Worm (Caenorhabditis elegans) whole organism, early embryonic: ENCODE measurements around the gene C09B9.7.

Experiments
- B0310.2 ChIP-seq: sonication (generic microtip); optimal IDR thresholded peaks from 2 replicates; lab custom pipeline; 2016; ENCODE audit warnings: mild to moderate bottlenecking, missing genetic modification characterization, missing compliant biosample characterization
- F13C5.2 ChIP-seq: sonication (generic microtip); optimal IDR thresholded peaks from 2 replicates; lab custom pipeline; 2017; ENCODE audit warnings: mild to moderate bottlenecking, missing genetic modification characterization, inconsistent platforms, missing compliant biosample characterization
- aly-1 ChIP-seq: sonication (generic microtip); optimal IDR thresholded peaks from 2 replicates; lab custom pipeline; 2016; ENCODE audit warnings: missing genetic modification characterization, missing compliant biosample characterization
- ama-1 ChIP-seq: fragments of 150-350 bp; optimal IDR thresholded peaks from 2 replicates; lab custom pipeline; 2014
- ceh-13 ChIP-seq: fragments of 200-800 bp; sonication (Bioruptor generic); optimal IDR thresholded peaks from 2 replicates; lab custom pipeline; 2018; ENCODE audit warnings: mild to moderate bottlenecking, missing genetic modification characterization, missing compliant biosample characterization
- ceh-36 ChIP-seq: sonication (generic microtip); optimal IDR thresholded peaks from 2 replicates; lab custom pipeline; 2016; ENCODE audit warnings: missing genetic modification characterization, inconsistent platforms, missing compliant biosample characterization
- ets-7 ChIP-seq: sonication (generic microtip); optimal IDR thresholded peaks from 2 replicates; lab custom pipeline; 2016; ENCODE audit warnings: missing genotype, missing genetic modification characterization, missing compliant biosample characterization
- flt-1 ChIP-seq: fragments of 200-800 bp; sonication (Bioruptor generic); IDR thresholded peaks from 2 replicates; pipeline ENCODE4 v1.3.6; 2022; ENCODE audit warnings: missing genetic modification characterization, missing compliant biosample characterization
- hmbx-1 ChIP-seq: sonication (generic microtip); optimal IDR thresholded peaks from 2 replicates; lab custom pipeline; 2016; ENCODE audit warnings: mild to moderate bottlenecking, missing genetic modification characterization, missing compliant biosample characterization
- hmg-4 ChIP-seq: fragments of 200-800 bp; sonication (Bioruptor generic); optimal IDR thresholded peaks from 2 replicates; lab custom pipeline; 2018; ENCODE audit warnings: mild to moderate bottlenecking, missing genetic modification characterization, missing compliant biosample characterization
- hnd-1 ChIP-seq: sonication (generic microtip); optimal IDR thresholded peaks from 2 replicates; lab custom pipeline; 2016; ENCODE audit warnings: missing genetic modification characterization, missing compliant biosample characterization
- pes-1 ChIP-seq: fragments of 200-800 bp; sonication (Bioruptor generic); IDR thresholded peaks from 2 replicates; pipeline ENCODE4 v1.3.6; 2022; ENCODE audit warnings: missing genetic modification reagents, missing genetic modification characterization, missing compliant biosample characterization
- scrt-1 ChIP-seq: fragments of 200-800 bp; sonication (Bioruptor generic); IDR thresholded peaks from 2 replicates; pipeline ENCODE4 v1.3.6; 2022; ENCODE audit warnings: missing genetic modification characterization, missing compliant biosample characterization
- sea-1 ChIP-seq: fragments of 200-800 bp; sonication (Bioruptor generic); conservative IDR thresholded peaks from 2 replicates; pipeline ENCODE4 v1.3.6; 2022; ENCODE audit warnings: missing genetic modification characterization, missing compliant biosample characterization
- tbx-11 ChIP-seq: fragments of 200-800 bp; sonication (Bioruptor generic); IDR thresholded peaks from 2 replicates; pipeline ENCODE4 v1.3.6; 2022; ENCODE audit warnings: missing genetic modification characterization, missing compliant biosample characterization
- tbx-37 ChIP-seq: fragments of 200-800 bp; sonication (Bioruptor generic); conservative IDR thresholded peaks from 2 replicates; pipeline ENCODE4 v1.3.6; 2022; ENCODE audit warnings: missing genetic modification reagents, missing genetic modification characterization, missing compliant biosample characterization
- tra-4 ChIP-seq: sonication (generic microtip); optimal IDR thresholded peaks from 2 replicates; lab custom pipeline; 2017; ENCODE audit warnings: missing genetic modification characterization, missing compliant biosample characterization

Gene C09B9.7

DNA sequence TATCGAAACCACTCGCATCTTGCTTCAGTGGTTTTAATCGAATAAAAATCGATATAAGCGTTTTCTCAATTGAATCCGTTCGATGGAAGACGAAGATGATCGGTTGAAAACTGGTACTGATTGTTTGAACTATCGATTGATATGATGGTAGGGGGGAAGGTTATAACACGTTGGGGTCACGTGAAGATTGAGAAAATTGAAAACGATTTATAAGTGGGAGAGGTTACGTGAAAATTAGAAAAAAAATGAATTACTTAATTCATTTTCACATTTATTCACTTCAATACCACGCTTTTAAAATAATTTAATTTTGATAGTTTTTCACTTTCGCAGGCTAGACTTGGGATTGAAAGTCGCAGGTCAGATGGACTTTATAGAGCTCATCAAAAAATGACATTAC, at the start of gene C09B9.7:
TSS of gene C09B9.7 (minus strand) at position 101 of the 400 bp plus-strand sequence.
- TF ChIP-seq ceh-13 (GFP tag; lab: Kevin White, UChicago) = no peak
- no peak for TF ChIP-seq tra-4 (tag; lab: Kevin White, UChicago)
- TF ChIP-seq aly-1 (tag; lab: Kevin White, UChicago) = no peak
- TF ChIP-seq pes-1 (GFP tag; lab: Robert Waterston, UW) = no peak
- no peak for TF ChIP-seq hnd-1 (tag; lab: Kevin White, UChicago)
- no peak for TF ChIP-seq flt-1
- TF ChIP-seq F13C5.2 (tag; lab: Kevin White, UChicago) = no peak
- no peak for TF ChIP-seq scrt-1 (GFP tag; lab: Robert Waterston, UW)
- TF ChIP-seq B0310.2 (tag; lab: Kevin White, UChicago) = no peak

DNA sequence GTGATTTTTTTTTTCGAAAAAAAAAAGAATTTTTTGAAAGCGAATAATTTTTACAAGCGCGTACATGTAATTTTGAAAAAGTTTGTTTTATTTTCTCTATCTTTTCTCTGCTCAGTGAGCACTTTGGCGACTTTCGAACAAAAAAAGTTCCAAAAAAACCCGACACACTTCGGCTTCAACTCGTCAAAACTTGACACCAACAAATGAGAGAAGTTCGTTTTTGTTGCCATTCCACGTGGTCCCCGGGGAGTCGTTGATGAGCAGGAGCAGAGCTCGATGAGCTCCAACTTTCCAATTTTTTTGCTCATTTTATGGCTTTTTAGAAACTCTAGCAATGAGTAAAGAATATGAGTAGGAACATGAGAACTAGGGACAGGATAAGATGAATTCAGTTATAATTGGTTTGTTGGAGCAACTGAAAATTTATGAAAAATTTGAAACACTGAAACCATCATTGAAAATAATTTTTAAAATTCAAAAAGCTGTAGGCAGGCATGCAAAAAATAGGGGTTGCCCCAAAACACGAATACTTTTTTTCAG, 49.6 kb upstream of the C09B9.7 start:
- TF ChIP-seq hmg-4 = no peak

DNA sequence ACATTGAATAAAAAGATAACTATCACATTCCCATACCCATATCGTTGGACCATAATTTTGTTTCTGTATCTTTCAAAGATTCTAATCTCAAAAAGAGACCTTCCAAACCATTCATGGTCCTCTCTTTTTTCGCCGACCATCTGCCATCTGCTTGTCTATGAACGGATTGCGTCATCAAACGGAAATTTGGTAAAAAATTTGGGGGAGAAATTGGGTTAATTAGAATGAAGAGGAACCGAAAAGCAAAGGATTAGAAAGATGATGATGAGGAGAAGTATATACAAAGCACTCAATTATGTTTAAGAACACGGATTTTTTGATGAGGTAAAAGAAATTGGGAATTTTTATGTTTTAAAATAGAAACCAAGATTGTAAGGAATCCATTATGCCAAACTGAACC, 49.1 kb upstream of the C09B9.7 start:
- TF ChIP-seq ceh-36 (tag; lab: Kevin White, UChicago) (no peak), ama-1 (lab: Kevin White, UChicago) (no peak), hmg-4 (no peak), tbx-37 (GFP tag; lab: Robert Waterston, UW) (no peak)

DNA sequence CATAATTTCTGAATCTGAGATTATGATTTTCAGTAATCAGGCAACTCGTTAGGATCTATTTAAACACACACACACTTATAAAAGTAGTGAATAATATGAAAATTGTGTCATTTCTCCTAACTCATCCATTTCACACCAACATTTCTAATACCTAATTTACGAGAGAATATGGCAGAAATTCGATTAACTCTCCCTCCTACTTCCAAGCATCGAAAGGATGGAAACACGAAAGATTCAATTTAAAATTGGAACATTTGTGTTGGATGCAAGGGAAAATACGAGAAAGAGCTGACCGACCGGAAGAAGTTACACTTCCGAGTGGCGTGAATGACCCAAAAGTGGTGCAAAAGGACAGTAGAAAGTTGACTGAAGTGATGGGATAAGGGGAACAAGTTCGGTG, 48.1 kb upstream of the C09B9.7 start:
- no peak for TF ChIP-seq ama-1 (lab: Kevin White, UChicago)
- no peak for TF ChIP-seq tra-4 (tag; lab: Kevin White, UChicago)
- TF ChIP-seq ets-7 = no peak
- no peak for TF ChIP-seq tbx-11 (GFP tag; lab: Robert Waterston, UW)
- TF ChIP-seq pes-1 (GFP tag; lab: Robert Waterston, UW) = no peak
- TF ChIP-seq B0310.2 (tag; lab: Kevin White, UChicago) = no peak
- no peak for TF ChIP-seq F13C5.2 (tag; lab: Kevin White, UChicago)
- no peak for TF ChIP-seq aly-1 (tag; lab: Kevin White, UChicago)
- no peak for TF ChIP-seq ceh-36 (tag; lab: Kevin White, UChicago)
- TF ChIP-seq hmbx-1 (tag; lab: Kevin White, UChicago) = no peak
- no peak for TF ChIP-seq sea-1
- no peak for TF ChIP-seq flt-1
- no peak for TF ChIP-seq tbx-37 (GFP tag; lab: Robert Waterston, UW)
- TF ChIP-seq hmg-4 = no peak
- TF ChIP-seq scrt-1 (GFP tag; lab: Robert Waterston, UW) = no peak
- TF ChIP-seq ceh-13 (GFP tag; lab: Kevin White, UChicago) = no peak
- TF ChIP-seq hnd-1 (tag; lab: Kevin White, UChicago) = no peak

DNA sequence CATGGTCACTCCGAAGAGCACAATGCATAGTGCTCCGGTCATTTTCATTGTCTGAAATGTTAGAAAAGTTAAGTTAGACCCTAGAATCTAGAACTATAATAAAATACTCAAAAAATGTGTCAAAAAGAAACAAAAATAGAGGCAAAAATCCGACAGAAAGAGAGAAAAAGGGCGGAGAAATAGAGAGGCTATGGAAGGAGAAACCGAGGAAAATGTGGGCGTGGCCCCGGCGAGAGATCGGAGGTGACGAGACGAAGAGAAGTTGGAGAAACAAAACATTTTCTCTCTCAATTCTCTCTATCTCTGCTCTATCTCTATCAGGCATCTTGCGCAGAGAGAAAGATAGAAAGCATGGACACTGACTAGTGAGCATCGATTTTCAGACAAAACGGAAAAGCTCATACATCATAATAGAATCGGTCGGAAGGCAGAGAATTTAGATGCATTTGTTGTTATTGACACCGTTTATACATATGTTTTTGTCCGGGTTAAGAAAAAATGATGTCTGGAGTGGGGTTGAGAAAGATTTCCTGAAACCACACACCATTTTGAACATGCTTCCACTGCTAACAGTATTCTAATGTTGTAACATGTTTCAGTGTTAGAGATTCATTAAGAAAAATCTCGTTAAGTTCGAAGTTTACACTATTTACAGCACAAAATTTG, 42.5 kb upstream of the C09B9.7 start, which contains the start of gene C02B10.3:
TSS of gene C02B10.3 (minus strand) at position 51 of the 666 bp plus-strand sequence.
- TF ChIP-seq ceh-13 (GFP tag; lab: Kevin White, UChicago) (no peak), scrt-1 (GFP tag; lab: Robert Waterston, UW) (no peak), B0310.2 (tag; lab: Kevin White, UChicago) (no peak), tbx-11 (GFP tag; lab: Robert Waterston, UW) (no peak), aly-1 (tag; lab: Kevin White, UChicago) (no peak), ama-1 (lab: Kevin White, UChicago) (no peak), sea-1 (no peak), ceh-36 (tag; lab: Kevin White, UChicago) (no peak), hmg-4 (no peak), hnd-1 (tag; lab: Kevin White, UChicago) (no peak), F13C5.2 (tag; lab: Kevin White, UChicago) (no peak), tbx-37 (GFP tag; lab: Robert Waterston, UW) (no peak), ets-7 (no peak), hmbx-1 (tag; lab: Kevin White, UChicago) (no peak), tra-4 (tag; lab: Kevin White, UChicago) (no peak)

DNA sequence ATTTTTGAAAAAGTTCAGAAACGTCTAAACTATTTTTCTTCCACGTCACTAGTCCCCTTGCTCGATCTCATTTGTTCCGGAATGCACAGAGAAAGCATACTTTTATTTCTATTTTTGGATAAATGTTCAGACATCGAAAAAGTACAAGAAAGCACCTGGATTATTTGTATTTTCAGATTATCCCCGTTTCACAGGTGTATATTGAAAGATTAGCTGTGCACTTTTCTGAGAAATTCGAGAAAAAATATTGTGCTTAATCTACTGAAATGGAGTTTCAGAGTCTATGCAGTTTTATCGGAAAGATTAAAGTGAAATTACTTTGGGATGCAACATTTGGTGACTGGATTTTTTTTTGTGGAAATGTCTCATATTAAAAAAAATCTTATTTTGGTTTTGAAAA, 41.1 kb upstream of the C09B9.7 start:
- TF ChIP-seq ama-1 (lab: Kevin White, UChicago) (no peak), scrt-1 (GFP tag; lab: Robert Waterston, UW) (no peak), flt-1 (no peak), tbx-11 (GFP tag; lab: Robert Waterston, UW) (no peak), hmg-4 (no peak), tbx-37 (GFP tag; lab: Robert Waterston, UW) (no peak), F13C5.2 (tag; lab: Kevin White, UChicago) (no peak), pes-1 (GFP tag; lab: Robert Waterston, UW) (no peak), tra-4 (tag; lab: Kevin White, UChicago) (no peak), B0310.2 (tag; lab: Kevin White, UChicago) (no peak), ets-7 (no peak), aly-1 (tag; lab: Kevin White, UChicago) (no peak)

DNA sequence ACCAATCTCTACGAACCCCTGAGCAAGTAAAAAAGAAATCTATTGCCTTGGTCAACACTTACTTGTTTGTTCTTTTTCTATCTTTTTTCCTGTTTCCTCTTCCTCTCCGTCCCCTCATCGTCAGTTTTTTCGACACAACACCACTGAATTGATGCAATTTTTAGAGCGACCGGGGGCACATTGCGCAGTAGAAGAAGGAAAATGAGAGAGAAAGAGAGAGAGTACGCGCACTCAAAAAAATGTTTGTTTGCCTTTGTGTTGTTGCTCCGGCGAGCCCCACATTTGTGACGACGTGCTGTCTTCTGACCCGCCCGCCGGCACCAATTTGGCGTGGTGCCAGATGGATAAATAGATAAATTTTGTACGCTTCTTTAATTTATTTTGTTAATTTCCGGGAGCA, 39.3 kb upstream of the C09B9.7 start:
- no peak for TF ChIP-seq aly-1 (tag; lab: Kevin White, UChicago)
- no peak for TF ChIP-seq hnd-1 (tag; lab: Kevin White, UChicago)

DNA sequence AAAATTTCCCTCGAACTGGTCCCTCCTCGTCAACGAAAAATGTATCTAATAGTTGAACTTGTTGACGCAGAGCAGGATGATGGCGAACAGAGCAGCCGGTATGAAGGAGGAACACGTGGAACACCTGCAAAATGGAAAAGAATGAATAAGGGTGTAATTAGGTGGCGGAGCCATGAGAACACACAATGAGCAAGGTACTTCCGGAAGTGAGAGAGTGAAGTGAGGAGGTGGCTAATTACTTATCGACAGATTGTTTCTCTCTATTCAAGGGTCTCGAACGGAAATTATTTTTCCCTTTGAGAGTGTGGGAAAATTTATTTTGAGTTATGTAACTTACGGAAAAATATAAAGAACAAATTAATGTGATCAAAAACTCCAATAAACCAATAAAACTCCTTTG, 32.6 kb upstream of the C09B9.7 start:
- TF ChIP-seq hmg-4 (no peak), tbx-11 (GFP tag; lab: Robert Waterston, UW) (no peak), ama-1 (lab: Kevin White, UChicago) (no peak)
